Worm (Caenorhabditis elegans) whole organism, young adult: ENCODE measurements around the gene npp-26.

Experiments
- B0035.1 ChIP-seq: sonication (generic microtip); optimal IDR thresholded peaks from 2 replicates; lab custom pipeline; 2016; ENCODE audit warnings: missing genetic modification characterization, mild to moderate bottlenecking, missing compliant biosample characterization, missing genotype, missing genetic modification reagents
- B0261.1 ChIP-seq: sonication (generic microtip); optimal IDR thresholded peaks from 2 replicates; lab custom pipeline; 2016; ENCODE audit warnings: mild to moderate bottlenecking, missing genetic modification characterization, moderate library complexity, missing compliant biosample characterization
- F10E7.11 ChIP-seq: sonication (generic microtip); optimal IDR thresholded peaks from 2 replicates; lab custom pipeline; 2017; ENCODE audit warnings: mild to moderate bottlenecking, missing genetic modification characterization, moderate library complexity, missing compliant biosample characterization
- F39B2.1 ChIP-seq: fragments of 200-800 bp; sonication (Bioruptor generic); IDR thresholded peaks from 2 replicates; pipeline ENCODE4 v1.3.6; 2022; ENCODE audit warnings: missing genetic modification reagents, missing genetic modification characterization, missing compliant biosample characterization
- F55B11.4 ChIP-seq: sonication (generic microtip); optimal IDR thresholded peaks from 2 replicates; lab custom pipeline; 2016; ENCODE audit warnings: missing compliant biosample characterization, missing genetic modification characterization, borderline replicate concordance; ENCODE audit not compliant: insufficient read depth
- F57C9.4 ChIP-seq: sonication (generic microtip); optimal IDR thresholded peaks from 2 replicates; lab custom pipeline; 2017; ENCODE audit warnings: mild to moderate bottlenecking, missing genetic modification characterization, missing compliant biosample characterization
- T26A5.8 ChIP-seq: sonication (generic microtip); optimal IDR thresholded peaks from 2 replicates; lab custom pipeline; 2016; ENCODE audit warnings: missing genetic modification characterization, missing compliant biosample characterization
- Y53F4B.3 ChIP-seq: fragments of 200-800 bp; sonication (Bioruptor generic); IDR thresholded peaks from 2 replicates; pipeline ENCODE4 v1.3.6; 2022; ENCODE audit warnings: missing genetic modification reagents, missing genetic modification characterization, missing compliant biosample characterization
- Y53G8AR.9 ChIP-seq: fragments of 200-800 bp; sonication (Bioruptor generic); conservative IDR thresholded peaks from 2 replicates; pipeline ENCODE4 v1.3.6; 2022; ENCODE audit warnings: missing genetic modification reagents, missing genetic modification characterization, missing compliant biosample characterization
- Y56A3A.18 ChIP-seq: fragments of 200-800 bp; sonication (Bioruptor generic); IDR thresholded peaks from 2 replicates; pipeline ENCODE4 v1.3.6; 2022; ENCODE audit warnings: missing genetic modification reagents, missing genetic modification characterization, missing compliant biosample characterization
- akir-1 ChIP-seq: fragments of 200-800 bp; sonication (Bioruptor generic); optimal IDR thresholded peaks from 2 replicates; lab custom pipeline; 2018; ENCODE audit warnings: mild to moderate bottlenecking, missing genetic modification characterization, moderate library complexity, missing compliant biosample characterization
- aptf-2 ChIP-seq: fragments of 200-800 bp; sonication (Bioruptor generic); conservative IDR thresholded peaks from 2 replicates; pipeline ENCODE4 v1.3.6; 2022; ENCODE audit warnings: missing genetic modification reagents, missing genetic modification characterization, missing compliant biosample characterization
- aptf-3 ChIP-seq: fragments of 200-800 bp; sonication (Bioruptor generic); IDR thresholded peaks from 2 replicates; pipeline ENCODE4 v1.3.6; 2022; ENCODE audit warnings: missing genetic modification characterization, missing compliant biosample characterization
- attf-3 ChIP-seq: fragments of 200-800 bp; sonication (Bioruptor generic); conservative IDR thresholded peaks from 2 replicates; pipeline ENCODE4 v1.3.6; 2022; ENCODE audit warnings: missing genetic modification reagents, missing genetic modification characterization, missing compliant biosample characterization
- ccch-3 ChIP-seq: fragments of 200-800 bp; sonication (Bioruptor generic); optimal IDR thresholded peaks from 2 replicates; lab custom pipeline; 2018; ENCODE audit warnings: mild to moderate bottlenecking, missing genetic modification characterization, missing compliant biosample characterization
- cebp-1 ChIP-seq, 2 experiments: fragments of 200-800 bp in 1 of 2; sonication (Bioruptor generic) in 1 of 2; sonication (generic microtip) in 1 of 2; IDR thresholded peaks in 1 of 2; optimal IDR thresholded peaks in 1 of 2; 2 replicates each; pipeline versions ENCODE4 v1.3.6 to Lab custom; 2017 to 2022; ENCODE audit warnings: missing compliant biosample characterization in 2 of 2, missing genetic modification characterization in 2 of 2, mild to moderate bottlenecking in 1 of 2, missing genetic modification reagents in 1 of 2, moderate library complexity in 1 of 2
- ceh-27 ChIP-seq: fragments of 200-800 bp; sonication (Bioruptor generic); optimal IDR thresholded peaks from 2 replicates; lab custom pipeline; 2018; ENCODE audit warnings: mild to moderate bottlenecking, missing genetic modification characterization, moderate library complexity, missing compliant biosample characterization
- die-1 ChIP-seq: sonication (generic microtip); optimal IDR thresholded peaks from 2 replicates; lab custom pipeline; 2016; ENCODE audit warnings: missing genotype, mild to moderate bottlenecking, missing genetic modification characterization, missing compliant biosample characterization
- dpl-1 ChIP-seq: fragments of 150-350 bp; optimal IDR thresholded peaks from 2 replicates; lab custom pipeline; 2014; ENCODE audit warnings: missing biosample characterization, missing genetic modification reagents, missing genetic modification characterization
- efl-1 ChIP-seq: fragments of 150-350 bp; optimal IDR thresholded peaks from 2 replicates; lab custom pipeline; 2014; ENCODE audit warnings: missing biosample characterization, missing genetic modification reagents, missing genetic modification characterization
- ekl-4 ChIP-seq: fragments of 200-800 bp; sonication (Bioruptor generic); IDR thresholded peaks from 2 replicates; pipeline ENCODE4 v1.3.6; 2022; ENCODE audit warnings: missing genetic modification reagents, missing genetic modification characterization, missing compliant biosample characterization
- gei-17 ChIP-seq: fragments of 200-800 bp; sonication (Bioruptor generic); optimal IDR thresholded peaks from 2 replicates; lab custom pipeline; 2018; ENCODE audit warnings: mild to moderate bottlenecking, missing genetic modification characterization, missing compliant biosample characterization
- him-1 ChIP-seq: sonication (generic microtip); optimal IDR thresholded peaks from 2 replicates; lab custom pipeline; 2016; ENCODE audit warnings: missing genotype, missing genetic modification reagents, missing genetic modification characterization, missing compliant biosample characterization
- hlh-12 ChIP-seq: sonication (generic microtip); optimal IDR thresholded peaks from 2 replicates; lab custom pipeline; 2016; ENCODE audit warnings: missing genetic modification characterization, missing compliant biosample characterization
- hmg-1.2 ChIP-seq: fragments of 200-800 bp; sonication (Bioruptor generic); IDR thresholded peaks from 2 replicates; pipeline ENCODE4 v1.3.6; 2022; ENCODE audit warnings: missing genetic modification reagents, missing genetic modification characterization, missing compliant biosample characterization
- hsf-1 ChIP-seq: fragments of 200-800 bp; sonication (Bioruptor generic); IDR thresholded peaks from 2 replicates; pipeline ENCODE4 v1.3.6; 2022; ENCODE audit warnings: missing genetic modification reagents, missing genetic modification characterization, missing compliant biosample characterization
- let-526 ChIP-seq: fragments of 200-800 bp; sonication (Bioruptor generic); IDR thresholded peaks from 2 replicates; pipeline ENCODE4 v1.3.6; 2022; ENCODE audit warnings: missing genetic modification reagents, missing genetic modification characterization, missing compliant biosample characterization
- let-607 ChIP-seq, 2 experiments: fragments of 200-800 bp in 1 of 2; sonication (Bioruptor generic) in 1 of 2; sonication (generic microtip) in 1 of 2; optimal IDR thresholded peaks; 2 replicates each; lab custom pipeline; 2016 to 2018; ENCODE audit warnings: mild to moderate bottlenecking in 2 of 2, missing compliant biosample characterization in 2 of 2, missing genetic modification characterization in 2 of 2, moderate library complexity in 2 of 2, missing genotype in 1 of 2
- lin-35 ChIP-seq, 3 experiments: fragments of 150-350 bp in 2 of 3; sonication (generic microtip) in 1 of 3; optimal IDR thresholded peaks; 2 replicates each; lab custom pipeline; 2014 to 2018; ENCODE audit warnings: missing biosample characterization in 3 of 3, missing genetic modification characterization in 3 of 3, missing genetic modification reagents in 3 of 3
- lin-40 ChIP-seq: sonication (generic microtip); optimal IDR thresholded peaks from 2 replicates; lab custom pipeline; 2016; ENCODE audit warnings: missing genetic modification characterization, mild to moderate bottlenecking, missing compliant biosample characterization, missing genotype, missing genetic modification reagents
- lir-1 ChIP-seq: fragments of 200-800 bp; sonication (Bioruptor generic); conservative IDR thresholded peaks from 2 replicates; pipeline ENCODE4 v1.3.6; 2022; ENCODE audit warnings: missing genetic modification reagents, missing genetic modification characterization, missing compliant biosample characterization
- madf-6 ChIP-seq: fragments of 200-800 bp; sonication (Bioruptor generic); IDR thresholded peaks from 2 replicates; pipeline ENCODE4 v1.3.6; 2022; ENCODE audit warnings: missing genetic modification reagents, missing genetic modification characterization, missing compliant biosample characterization
- mes-4 ChIP-seq: sonication (generic microtip); optimal IDR thresholded peaks from 2 replicates; lab custom pipeline; 2016; ENCODE audit warnings: missing genotype, missing genetic modification characterization, missing compliant biosample characterization
- nfya-1 ChIP-seq: sonication (generic microtip); optimal IDR thresholded peaks from 2 replicates; lab custom pipeline; 2017; ENCODE audit warnings: antibody characterized with exemption, missing compliant biosample characterization, missing genetic modification characterization, borderline replicate concordance; ENCODE audit not compliant: insufficient read depth
- nfya-2 ChIP-seq: fragments of 200-800 bp; sonication (Bioruptor generic); IDR thresholded peaks from 2 replicates; pipeline ENCODE4 v1.3.6; 2022; ENCODE audit warnings: missing genetic modification reagents, missing genetic modification characterization, missing compliant biosample characterization
- nhr-179 ChIP-seq: sonication (generic microtip); optimal IDR thresholded peaks from 2 replicates; lab custom pipeline; 2016; ENCODE audit warnings: mild to moderate bottlenecking, missing genetic modification characterization, missing compliant biosample characterization
- nhr-80 ChIP-seq: sonication (generic microtip); optimal IDR thresholded peaks from 2 replicates; lab custom pipeline; 2016; ENCODE audit warnings: missing genetic modification characterization, missing compliant biosample characterization
- nhr-90 ChIP-seq: sonication (generic microtip); optimal IDR thresholded peaks from 2 replicates; lab custom pipeline; 2016; ENCODE audit warnings: missing genotype, mild to moderate bottlenecking, missing genetic modification characterization, missing compliant biosample characterization
- pha-4 ChIP-seq: fragments of 150-350 bp; sonication (generic microtip); optimal IDR thresholded peaks from 2 replicates; lab custom pipeline; 2014; ENCODE audit warnings: missing biosample characterization, missing genetic modification reagents, missing genetic modification characterization
- rec-8 ChIP-seq, 2 experiments: sonication (generic microtip); optimal IDR thresholded peaks; 2 replicates each; lab custom pipeline; 2016; ENCODE audit warnings: mild to moderate bottlenecking in 2 of 2, missing genetic modification characterization in 2 of 2, missing genetic modification reagents in 2 of 2, missing genotype in 2 of 2, missing biosample characterization in 1 of 2, missing compliant biosample characterization in 1 of 2, moderate library complexity in 1 of 2
- sdz-38 ChIP-seq: sonication (generic microtip); optimal IDR thresholded peaks from 2 replicates; lab custom pipeline; 2016; ENCODE audit warnings: missing genotype, missing genetic modification characterization, missing compliant biosample characterization
- snpc-3.4 ChIP-seq: sonication (generic microtip); optimal IDR thresholded peaks from 2 replicates; lab custom pipeline; 2017; ENCODE audit warnings: missing genetic modification characterization, mild to moderate bottlenecking, missing compliant biosample characterization, antibody characterized with exemption, moderate library complexity, missing genotype, missing genetic modification reagents
- somi-1 ChIP-seq: fragments of 200-800 bp; sonication (Bioruptor generic); optimal IDR thresholded peaks from 2 replicates; lab custom pipeline; 2018; ENCODE audit warnings: mild to moderate bottlenecking, missing genetic modification characterization, missing compliant biosample characterization
- tbx-9 ChIP-seq: sonication (generic microtip); optimal IDR thresholded peaks from 2 replicates; lab custom pipeline; 2016; ENCODE audit warnings: borderline replicate concordance, missing genetic modification characterization, inconsistent platforms, missing compliant biosample characterization
- tlf-1 ChIP-seq: fragments of 200-800 bp; sonication (Bioruptor generic); optimal IDR thresholded peaks from 2 replicates; lab custom pipeline; 2018; ENCODE audit warnings: mild to moderate bottlenecking, missing genetic modification characterization, missing compliant biosample characterization
- xnd-1 ChIP-seq: sonication (generic microtip); optimal IDR thresholded peaks from 2 replicates; lab custom pipeline; 2016; ENCODE audit warnings: missing genotype, missing genetic modification reagents, missing genetic modification characterization, missing compliant biosample characterization
- ztf-18 ChIP-seq: sonication (generic microtip); optimal IDR thresholded peaks from 2 replicates; lab custom pipeline; 2016; ENCODE audit warnings: missing genotype, mild to moderate bottlenecking, missing genetic modification characterization, missing compliant biosample characterization
- ztf-22 ChIP-seq: fragments of 200-800 bp; sonication (Bioruptor generic); optimal IDR thresholded peaks from 2 replicates; lab custom pipeline; 2018; ENCODE audit warnings: mild to moderate bottlenecking, missing genetic modification characterization, moderate library complexity, missing compliant biosample characterization

npp-26 gene

DNA sequence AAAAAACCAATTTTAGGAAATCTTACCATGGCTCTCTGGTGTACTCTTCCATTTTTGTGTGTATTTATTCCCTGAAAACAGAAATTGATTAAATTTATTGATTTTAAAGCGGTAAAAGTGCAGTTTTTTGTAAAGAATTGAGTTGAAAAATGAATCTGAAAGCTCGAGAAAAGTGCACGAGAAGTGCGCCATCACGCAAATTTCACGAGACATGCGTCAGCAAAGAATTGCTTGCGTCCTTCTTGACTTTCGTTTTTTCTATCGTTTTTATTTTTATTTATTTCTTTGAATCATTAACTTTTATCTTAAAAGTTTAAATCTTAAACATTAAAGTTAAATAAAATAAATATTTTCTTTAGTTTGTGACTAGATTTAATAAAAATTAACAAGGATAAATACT, 19.1 kb upstream of the npp-26 start, which contains the start of gene timm-17B.1:
Gene timm-17B.1 (minus strand): TSS at position 71 of the 400 bp plus-strand sequence.
- TF ChIP-seq die-1, result no peak
- 0 out of 2 replicates have a peak, but pooled peaks have one; percentile 62 for TF ChIP-seq Y53G8AR.9 (GFP tag; lab: Robert Waterston, UW)
- TF ChIP-seq F57C9.4 (tag; lab: Kevin White, UChicago), result no peak
- no peak for TF ChIP-seq hlh-12 (tag; lab: Kevin White, UChicago)
- TF ChIP-seq lin-35 (GFP tag; optimal IDR thresholded peaks at IDR 0.05; lab: Kevin White, UChicago), result peak in 1 of 3 experiments; percentile 66
- TF ChIP-seq efl-1 (GFP tag; lab: Kevin White, UChicago), result no peak
- TF ChIP-seq aptf-3, result no peak
- no peak for TF ChIP-seq mes-4 (tag; lab: Kevin White, UChicago)
- 0 out of 2 replicates have a peak, but pooled peaks have one; percentile 58 for TF ChIP-seq ekl-4 (GFP tag; lab: Robert Waterston, UW)
- TF ChIP-seq B0261.1, result no peak
- TF ChIP-seq tlf-1 (GFP tag; lab: Kevin White, UChicago), result no peak
- TF ChIP-seq hsf-1, result no peak
- peak; percentile 8 for TF ChIP-seq nhr-80 (tag; lab: Kevin White, UChicago)
- TF ChIP-seq xnd-1 (tag; lab: Kevin White, UChicago), result peak; percentile 51
- TF ChIP-seq attf-3 (GFP tag; lab: Robert Waterston, UW), result no peak
- TF ChIP-seq ceh-27 (GFP tag; lab: Kevin White, UChicago), result no peak
- no peak for TF ChIP-seq F55B11.4 (tag; lab: Kevin White, UChicago)
- TF ChIP-seq cebp-1 (GFP tag; IDR thresholded peaks at IDR 0.05; lab: Robert Waterston, UW), result no peak
- TF ChIP-seq cebp-1 (tag; optimal IDR thresholded peaks at IDR 0.05; lab: Kevin White, UChicago), result peak; percentile 62
- no peak for TF ChIP-seq nhr-179
- TF ChIP-seq F10E7.11, result no peak
- no peak for TF ChIP-seq pha-4
- no peak for TF ChIP-seq gei-17 (GFP tag; lab: Kevin White, UChicago)
- TF ChIP-seq madf-6 (GFP tag; lab: Robert Waterston, UW), result peak; percentile 30; the same call in 1 of the 2 replicates
- no peak for TF ChIP-seq lir-1 (GFP tag; lab: Robert Waterston, UW)
- TF ChIP-seq tbx-9 (tag; lab: Kevin White, UChicago), result no peak
- TF ChIP-seq ccch-3 (GFP tag; lab: Kevin White, UChicago), result no peak
- no peak for TF ChIP-seq T26A5.8
- no peak for TF ChIP-seq ztf-22 (GFP tag; lab: Kevin White, UChicago)
- no peak for TF ChIP-seq dpl-1 (GFP tag; lab: Kevin White, UChicago)
- no peak for TF ChIP-seq nfya-2
- peak; percentile 97 for TF ChIP-seq ztf-18 (tag; lab: Kevin White, UChicago)
- TF ChIP-seq lin-40 (tag; lab: Kevin White, UChicago), result peak; percentile 67
- no peak for TF ChIP-seq sdz-38
- TF ChIP-seq rec-8 (tag; optimal IDR thresholded peaks at IDR 0.05; lab: Kevin White, UChicago), result no peak
- TF ChIP-seq let-526 (GFP tag; lab: Robert Waterston, UW), result no peak
- peak; percentile 19 for TF ChIP-seq snpc-3.4
- no peak for TF ChIP-seq Y53F4B.3
- no peak for TF ChIP-seq F39B2.1 (GFP tag; lab: Robert Waterston, UW)
- peak; percentile 29; the same call in 1 of the 2 replicates for TF ChIP-seq Y56A3A.18
- no peak for TF ChIP-seq nfya-1 (tag; lab: Kevin White, UChicago)
- no peak for TF ChIP-seq somi-1 (GFP tag; lab: Kevin White, UChicago)
- peak; percentile 41 for TF ChIP-seq hmg-1.2 (GFP tag; lab: Robert Waterston, UW)
- no peak for TF ChIP-seq akir-1
- TF ChIP-seq him-1 (tag; lab: Kevin White, UChicago), result peak; percentile 51
- TF ChIP-seq let-607 (tag; optimal IDR thresholded peaks at IDR 0.05; lab: Kevin White, UChicago), result peak in 1 of 2 experiments; percentile 14
- TF ChIP-seq nhr-90 (tag; lab: Kevin White, UChicago), result no peak
- no peak for TF ChIP-seq B0035.1 (tag; lab: Kevin White, UChicago)
- TF ChIP-seq aptf-2, result no peak
